Worm (Caenorhabditis elegans) whole organism, young adult: ENCODE results near the gene msp-38.

Experiments used
- B0035.1 ChIP-seq: sonication (generic microtip); optimal IDR thresholded peaks from 2 replicates; lab custom pipeline; 2016; ENCODE audit warnings: missing genetic modification characterization, mild to moderate bottlenecking, missing compliant biosample characterization, missing genotype, missing genetic modification reagents
- B0336.3 ChIP-seq: fragments of 200-800 bp; sonication (Bioruptor generic); IDR thresholded peaks from 2 replicates; pipeline ENCODE4 v1.3.6; 2022; ENCODE audit warnings: missing genetic modification characterization, missing compliant biosample characterization
- F37B4.10 ChIP-seq: fragments of 200-800 bp; sonication (Bioruptor generic); IDR thresholded peaks from 2 replicates; pipeline ENCODE4 v1.3.6; 2022; ENCODE audit warnings: missing genetic modification characterization, missing compliant biosample characterization
- F55B11.4 ChIP-seq: sonication (generic microtip); optimal IDR thresholded peaks from 2 replicates; lab custom pipeline; 2016; ENCODE audit warnings: missing compliant biosample characterization, missing genetic modification characterization, borderline replicate concordance; ENCODE audit not compliant: insufficient read depth
- F57C9.4 ChIP-seq: sonication (generic microtip); optimal IDR thresholded peaks from 2 replicates; lab custom pipeline; 2017; ENCODE audit warnings: mild to moderate bottlenecking, missing genetic modification characterization, missing compliant biosample characterization
- Y56A3A.18 ChIP-seq: fragments of 200-800 bp; sonication (Bioruptor generic); IDR thresholded peaks from 2 replicates; pipeline ENCODE4 v1.3.6; 2022; ENCODE audit warnings: missing genetic modification reagents, missing genetic modification characterization, missing compliant biosample characterization
- ZK185.1 ChIP-seq: sonication (generic microtip); optimal IDR thresholded peaks from 2 replicates; lab custom pipeline; 2016; ENCODE audit warnings: mild to moderate bottlenecking, missing genetic modification characterization, missing compliant biosample characterization; ENCODE audit not compliant: poor library complexity, severe bottlenecking
- akir-1 ChIP-seq: fragments of 200-800 bp; sonication (Bioruptor generic); optimal IDR thresholded peaks from 2 replicates; lab custom pipeline; 2018; ENCODE audit warnings: mild to moderate bottlenecking, missing genetic modification characterization, moderate library complexity, missing compliant biosample characterization
- aptf-2 ChIP-seq: fragments of 200-800 bp; sonication (Bioruptor generic); conservative IDR thresholded peaks from 2 replicates; pipeline ENCODE4 v1.3.6; 2022; ENCODE audit warnings: missing genetic modification reagents, missing genetic modification characterization, missing compliant biosample characterization
- attf-6 ChIP-seq: fragments of 200-800 bp; sonication (Bioruptor generic); IDR thresholded peaks from 2 replicates; pipeline ENCODE4 v1.3.6; 2022; ENCODE audit warnings: missing genetic modification reagents, missing genetic modification characterization, missing compliant biosample characterization
- bed-2 ChIP-seq: fragments of 200-800 bp; sonication (Bioruptor generic); IDR thresholded peaks from 2 replicates; pipeline ENCODE4 v1.3.6; 2022; ENCODE audit warnings: missing genetic modification reagents, missing genetic modification characterization, missing compliant biosample characterization
- ceh-91 ChIP-seq: fragments of 200-800 bp; sonication (Bioruptor generic); IDR thresholded peaks from 2 replicates; pipeline ENCODE4 v1.3.6; 2022; ENCODE audit warnings: missing genetic modification reagents, missing genetic modification characterization, missing compliant biosample characterization
- die-1 ChIP-seq: sonication (generic microtip); optimal IDR thresholded peaks from 2 replicates; lab custom pipeline; 2016; ENCODE audit warnings: missing genotype, mild to moderate bottlenecking, missing genetic modification characterization, missing compliant biosample characterization
- egrh-3 ChIP-seq: fragments of 200-800 bp; sonication (Bioruptor generic); IDR thresholded peaks from 2 replicates; pipeline ENCODE4 v1.3.6; 2022; ENCODE audit warnings: missing genetic modification reagents, missing genetic modification characterization, missing compliant biosample characterization
- him-1 ChIP-seq: sonication (generic microtip); optimal IDR thresholded peaks from 2 replicates; lab custom pipeline; 2016; ENCODE audit warnings: missing genotype, missing genetic modification reagents, missing genetic modification characterization, missing compliant biosample characterization
- hmg-1.2 ChIP-seq: fragments of 200-800 bp; sonication (Bioruptor generic); IDR thresholded peaks from 2 replicates; pipeline ENCODE4 v1.3.6; 2022; ENCODE audit warnings: missing genetic modification reagents, missing genetic modification characterization, missing compliant biosample characterization
- hrde-1 ChIP-seq: sonication (generic microtip); optimal IDR thresholded peaks from 2 replicates; lab custom pipeline; 2016; ENCODE audit warnings: missing genetic modification characterization, mild to moderate bottlenecking, missing compliant biosample characterization, moderate library complexity, missing genotype, missing genetic modification reagents, borderline replicate concordance
- let-607 ChIP-seq, 2 experiments: fragments of 200-800 bp in 1 of 2; sonication (Bioruptor generic) in 1 of 2; sonication (generic microtip) in 1 of 2; optimal IDR thresholded peaks; 2 replicates each; lab custom pipeline; 2016 to 2018; ENCODE audit warnings: mild to moderate bottlenecking in 2 of 2, missing compliant biosample characterization in 2 of 2, missing genetic modification characterization in 2 of 2, moderate library complexity in 2 of 2, missing genotype in 1 of 2
- lin-26 ChIP-seq: fragments of 200-800 bp; sonication (Bioruptor generic); IDR thresholded peaks from 2 replicates; pipeline ENCODE4 v1.3.6; 2022; ENCODE audit warnings: missing genetic modification reagents, missing genetic modification characterization, missing compliant biosample characterization
- lin-35 ChIP-seq, 3 experiments: fragments of 150-350 bp in 2 of 3; sonication (generic microtip) in 1 of 3; optimal IDR thresholded peaks; 2 replicates each; lab custom pipeline; 2014 to 2018; ENCODE audit warnings: missing biosample characterization in 3 of 3, missing genetic modification characterization in 3 of 3, missing genetic modification reagents in 3 of 3
- lin-40 ChIP-seq: sonication (generic microtip); optimal IDR thresholded peaks from 2 replicates; lab custom pipeline; 2016; ENCODE audit warnings: missing genetic modification characterization, mild to moderate bottlenecking, missing compliant biosample characterization, missing genotype, missing genetic modification reagents
- lsl-1 ChIP-seq: fragments of 200-800 bp; sonication (Bioruptor generic); optimal IDR thresholded peaks from 2 replicates; lab custom pipeline; 2018; ENCODE audit warnings: mild to moderate bottlenecking, missing genetic modification characterization, moderate library complexity, missing compliant biosample characterization
- madf-6 ChIP-seq: fragments of 200-800 bp; sonication (Bioruptor generic); IDR thresholded peaks from 2 replicates; pipeline ENCODE4 v1.3.6; 2022; ENCODE audit warnings: missing genetic modification reagents, missing genetic modification characterization, missing compliant biosample characterization
- mcd-1 ChIP-seq: fragments of 200-800 bp; sonication (Bioruptor generic); IDR thresholded peaks from 2 replicates; pipeline ENCODE4 v1.3.6; 2022; ENCODE audit warnings: missing genetic modification reagents, missing genetic modification characterization, missing compliant biosample characterization
- mxl-1 ChIP-seq: sonication (generic microtip); optimal IDR thresholded peaks from 2 replicates; lab custom pipeline; 2016; ENCODE audit warnings: missing genetic modification characterization, missing compliant biosample characterization
- nfya-1 ChIP-seq: sonication (generic microtip); optimal IDR thresholded peaks from 2 replicates; lab custom pipeline; 2017; ENCODE audit warnings: antibody characterized with exemption, missing compliant biosample characterization, missing genetic modification characterization, borderline replicate concordance; ENCODE audit not compliant: insufficient read depth
- nhr-179 ChIP-seq: sonication (generic microtip); optimal IDR thresholded peaks from 2 replicates; lab custom pipeline; 2016; ENCODE audit warnings: mild to moderate bottlenecking, missing genetic modification characterization, missing compliant biosample characterization
- nhr-27 ChIP-seq: fragments of 200-800 bp; sonication (Bioruptor generic); optimal IDR thresholded peaks from 2 replicates; lab custom pipeline; 2018; ENCODE audit warnings: mild to moderate bottlenecking, missing genetic modification characterization, moderate library complexity, missing compliant biosample characterization
- pha-4 ChIP-seq: fragments of 150-350 bp; sonication (generic microtip); optimal IDR thresholded peaks from 2 replicates; lab custom pipeline; 2014; ENCODE audit warnings: missing biosample characterization, missing genetic modification reagents, missing genetic modification characterization
- snpc-1.1 ChIP-seq: sonication (generic microtip); optimal IDR thresholded peaks from 2 replicates; lab custom pipeline; 2017; ENCODE audit warnings: missing genetic modification characterization, mild to moderate bottlenecking, missing compliant biosample characterization, antibody characterized with exemption, moderate library complexity, missing genotype, missing genetic modification reagents; ENCODE audit not compliant: insufficient read depth
- snpc-1.3 ChIP-seq: sonication (generic microtip); optimal IDR thresholded peaks from 2 replicates; lab custom pipeline; 2017; ENCODE audit warnings: missing genetic modification characterization, mild to moderate bottlenecking, missing compliant biosample characterization, antibody characterized with exemption, moderate library complexity, missing genotype, missing genetic modification reagents; ENCODE audit not compliant: insufficient read depth
- snpc-3.4 ChIP-seq: sonication (generic microtip); optimal IDR thresholded peaks from 2 replicates; lab custom pipeline; 2017; ENCODE audit warnings: missing genetic modification characterization, mild to moderate bottlenecking, missing compliant biosample characterization, antibody characterized with exemption, moderate library complexity, missing genotype, missing genetic modification reagents
- snpc-4 ChIP-seq, 5 experiments: fragments of 150-350 bp in 1 of 5; sonication (generic microtip) in 4 of 5; optimal IDR thresholded peaks; 2 replicates each; lab custom pipeline; 2014 to 2018; ENCODE audit warnings: missing genetic modification characterization in 5 of 5, missing biosample characterization in 3 of 5, antibody characterized with exemption in 2 of 5, mild to moderate bottlenecking in 2 of 5, missing compliant biosample characterization in 2 of 5, missing genotype in 2 of 5, moderate library complexity in 2 of 5, missing genetic modification reagents in 1 of 5
- xnd-1 ChIP-seq: sonication (generic microtip); optimal IDR thresholded peaks from 2 replicates; lab custom pipeline; 2016; ENCODE audit warnings: missing genotype, missing genetic modification reagents, missing genetic modification characterization, missing compliant biosample characterization
- zfh-2 ChIP-seq: fragments of 200-800 bp; sonication (Bioruptor generic); conservative IDR thresholded peaks from 2 replicates; pipeline ENCODE4 v1.3.6; 2022; ENCODE audit warnings: missing genetic modification reagents, missing genetic modification characterization, missing compliant biosample characterization
- ztf-25 ChIP-seq: fragments of 200-800 bp; sonication (Bioruptor generic); IDR thresholded peaks from 2 replicates; pipeline ENCODE4 v1.3.6; 2022; ENCODE audit warnings: missing genetic modification reagents, missing genetic modification characterization, missing compliant biosample characterization

Gene msp-38

ce11 chrIV:10116765-10117164 lies 26.8 kb downstream of the msp-38 start:
- peak; percentile 19 for TF ChIP-seq snpc-3.4
- TF ChIP-seq madf-6 (GFP tag; lab: Robert Waterston, UW), result 0 out of 2 replicates have a peak, but pooled peaks have one; percentile 17
- no peak for TF ChIP-seq attf-6
- TF ChIP-seq lsl-1 (GFP tag; lab: Kevin White, UChicago), result peak; percentile 17
- no peak for TF ChIP-seq Y56A3A.18 (GFP tag; lab: Robert Waterston, UW)
- no peak for TF ChIP-seq mxl-1
- TF ChIP-seq ztf-25 (GFP tag; lab: Robert Waterston, UW), result no peak
- peak; percentile 72 for TF ChIP-seq snpc-4 (GFP tag; optimal IDR thresholded peaks at IDR 0.05; lab: Kevin White, UChicago)
- TF ChIP-seq snpc-4 (tag; optimal IDR thresholded peaks at IDR 0.05; lab: Kevin White, UChicago), result peak; percentile 53 to 91 (median 68)
- TF ChIP-seq aptf-2 (GFP tag; lab: Robert Waterston, UW), result no peak
- peak; percentile 85 for TF ChIP-seq snpc-1.1 (tag; lab: Kevin White, UChicago)

ce11 chrIV:10115142-10115541 lies 28.4 kb downstream of the msp-38 start, which contains the start of gene C04G2.10:
TSS of gene C04G2.10 (plus strand) at chrIV:10115442.
- no peak for TF ChIP-seq snpc-1.3 (tag; lab: Kevin White, UChicago)
- no peak for TF ChIP-seq nfya-1 (tag; lab: Kevin White, UChicago)
- TF ChIP-seq lin-26 (GFP tag; lab: Robert Waterston, UW), result no peak
- TF ChIP-seq lsl-1 (GFP tag; lab: Kevin White, UChicago), result no peak
- no peak for TF ChIP-seq him-1 (tag; lab: Kevin White, UChicago)
- TF ChIP-seq pha-4 (tag; lab: Kevin White, UChicago), result no peak
- TF ChIP-seq B0035.1 (tag; lab: Kevin White, UChicago), result no peak
- no peak for TF ChIP-seq xnd-1 (tag; lab: Kevin White, UChicago)
- TF ChIP-seq egrh-3 (GFP tag; lab: Robert Waterston, UW), result no peak
- no peak for TF ChIP-seq F57C9.4 (tag; lab: Kevin White, UChicago)
- no peak for TF ChIP-seq bed-2 (GFP tag; lab: Robert Waterston, UW)
- no peak for TF ChIP-seq lin-35 (GFP tag; optimal IDR thresholded peaks at IDR 0.05; lab: Kevin White, UChicago)
- TF ChIP-seq lin-40 (tag; lab: Kevin White, UChicago), result no peak
- TF ChIP-seq F37B4.10 (GFP tag; lab: Robert Waterston, UW), result no peak

- no peak for TF ChIP-seq egrh-3 (GFP tag; lab: Robert Waterston, UW)
- no peak for TF ChIP-seq ceh-91 (GFP tag; lab: Robert Waterston, UW)
- no peak for TF ChIP-seq nfya-1 (tag; lab: Kevin White, UChicago)
- no peak for TF ChIP-seq hrde-1 (tag; lab: Kevin White, UChicago)
- no peak for TF ChIP-seq zfh-2 (GFP tag; lab: Robert Waterston, UW)
- no peak for TF ChIP-seq die-1
- TF ChIP-seq attf-6, result no peak
- TF ChIP-seq nhr-27 (tag; lab: Kevin White, UChicago), result no peak
- TF ChIP-seq pha-4 (tag; lab: Kevin White, UChicago), result no peak
- TF ChIP-seq bed-2 (GFP tag; lab: Robert Waterston, UW), result no peak
- TF ChIP-seq mcd-1, result no peak
- no peak for TF ChIP-seq hmg-1.2 (GFP tag; lab: Robert Waterston, UW)
- TF ChIP-seq nhr-179 (tag; lab: Kevin White, UChicago), result no peak
- no peak for TF ChIP-seq akir-1 (GFP tag; lab: Kevin White, UChicago)
- TF ChIP-seq let-607 (tag; optimal IDR thresholded peaks at IDR 0.05; lab: Kevin White, UChicago), result no peak
- TF ChIP-seq snpc-4 (GFP tag; optimal IDR thresholded peaks at IDR 0.05; lab: Kevin White, UChicago), result no peak
- TF ChIP-seq snpc-4 (tag; optimal IDR thresholded peaks at IDR 0.05; lab: Kevin White, UChicago), result no peak
- TF ChIP-seq ZK185.1 (tag; lab: Kevin White, UChicago), result no peak
- TF ChIP-seq F55B11.4 (tag; lab: Kevin White, UChicago), result no peak
- no peak for TF ChIP-seq B0336.3 (GFP tag; lab: Robert Waterston, UW)
Measured at ce11 chrIV:10112570-10112969, 31.0 kb downstream of the msp-38 start, which contains the start of gene nsph-3.2. TSS of gene nsph-3.2 (plus strand) at chrIV:10112870.
